Fruit fly (Drosophila melanogaster): ENCODE results near the gene CG8289.

- TF ChIP-seq vri (GFP tag; optimal IDR thresholded peaks at IDR 0.05) (no peak), CG4318 (GFP tag; optimal IDR thresholded peaks at IDR 0.05) (no peak), acj6 (GFP tag; optimal IDR thresholded peaks at IDR 0.05) (no peak), salr (GFP tag; optimal IDR thresholded peaks at IDR 0.05) (no peak), dsx (GFP tag; optimal IDR thresholded peaks at IDR 0.05; ENCODE audit: poor library complexity, severe bottlenecking) (peak; percentile 64), CG6854 (GFP tag; optimal IDR thresholded peaks at IDR 0.05) (peak; percentile 52), Sox14 (GFP tag; optimal IDR thresholded peaks at IDR 0.05) (peak; percentile 35)
Measured at dm6 chrX:17627090-17627992, 8.5 kb downstream of the CG8289 start, which contains the start of gene stas.

Data from whole organism, prepupa.